Fruit fly (Drosophila melanogaster): ENCODE measurements around the gene chas.

Gene chas

DNA sequence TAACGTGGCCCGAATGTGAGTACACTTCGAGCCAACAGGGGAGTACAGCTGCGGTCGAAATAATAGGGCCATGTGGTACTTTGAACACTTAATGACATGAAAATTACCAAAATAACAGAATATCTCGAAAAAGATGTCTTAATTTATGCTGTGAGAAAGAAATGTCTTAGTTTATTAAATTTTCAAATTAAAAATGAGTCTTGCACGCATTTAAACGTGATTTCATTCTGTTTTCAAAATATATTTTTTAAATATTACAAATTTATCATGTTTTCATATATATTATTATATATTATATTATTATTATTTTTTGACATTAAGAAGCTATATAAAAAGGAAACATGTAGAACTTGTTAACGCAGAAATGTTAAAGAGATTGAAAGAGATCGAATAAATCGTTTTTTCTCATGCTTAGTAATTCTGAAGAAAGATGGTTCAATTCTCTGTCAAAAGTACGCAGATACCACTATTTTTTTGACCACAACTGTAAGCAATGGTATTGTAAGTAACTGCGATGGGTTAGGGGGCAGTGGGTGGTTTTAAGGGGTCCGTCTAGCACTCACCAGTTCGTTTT lies 3.6 kb downstream of the chas start (continued):
- no peak for TF ChIP-seq pita (GFP tag; optimal IDR thresholded peaks at IDR 0.05)
- TF ChIP-seq H2.0 (GFP tag; IDR thresholded peaks at IDR 0.05), result peak; percentile 14; the same call in 1 of the 2 replicates
- TF ChIP-seq Lim3 (GFP tag; IDR thresholded peaks at IDR 0.05), result no peak
- TF ChIP-seq CG31441 (GFP tag; IDR thresholded peaks at IDR 0.05), result peak; percentile 62
- TF ChIP-seq Doc3 (GFP tag; IDR thresholded peaks at IDR 0.05; ENCODE audit: partially characterized antibody), result no peak
- no peak for TF ChIP-seq CG4730 (GFP tag; IDR thresholded peaks at IDR 0.05)
- TF ChIP-seq luna (GFP tag; optimal IDR thresholded peaks at IDR 0.05), result no peak
- no peak for TF ChIP-seq CG8281 (tag; optimal IDR thresholded peaks at IDR 0.05)
- no peak for TF ChIP-seq Trl (optimal IDR thresholded peaks at IDR 0.05)
- TF ChIP-seq Trl (GFP tag; optimal IDR thresholded peaks at IDR 0.05), result no peak
- no peak for TF ChIP-seq CG6654 (GFP tag; optimal IDR thresholded peaks at IDR 0.05)
- no peak for TF ChIP-seq CG16813 (GFP tag; IDR thresholded peaks at IDR 0.05; ENCODE audit: partially characterized antibody)
- no peak for TF ChIP-seq CG8290 (GFP tag; optimal IDR thresholded peaks at IDR 0.05)
- TF ChIP-seq CG8290 (tag; optimal IDR thresholded peaks at IDR 0.05), result peak in 1 of 2 experiments; percentile 6
- TF ChIP-seq CG13894 (tag; optimal IDR thresholded peaks at IDR 0.05), result no peak
- peak; percentile 14 for TF ChIP-seq D19A (tag; optimal IDR thresholded peaks at IDR 0.05)
- TF ChIP-seq zf30C (GFP tag; optimal IDR thresholded peaks at IDR 0.05), result no peak
- TF ChIP-seq gsb (GFP tag; IDR thresholded peaks at IDR 0.05), result no peak
- peak; percentile 8 for TF ChIP-seq CG2120 (GFP tag; optimal IDR thresholded peaks at IDR 0.05)
- peak; percentile 63 for TF ChIP-seq Sox100B (GFP tag; optimal IDR thresholded peaks at IDR 0.05)
- TF ChIP-seq Dll (GFP tag; IDR thresholded peaks at IDR 0.05; ENCODE audit: partially characterized antibody), result no peak
- no peak for TF ChIP-seq Deaf1 (tag; optimal IDR thresholded peaks at IDR 0.05)
- TF ChIP-seq Myb (GFP tag; optimal IDR thresholded peaks at IDR 0.05), result no peak
- no peak for TF ChIP-seq tup (GFP tag; optimal IDR thresholded peaks at IDR 0.05)
- TF ChIP-seq Chrac-16 (GFP tag; optimal IDR thresholded peaks at IDR 0.05), result no peak
- no peak for TF ChIP-seq ken (GFP tag; IDR thresholded peaks at IDR 0.05)
- no peak for TF ChIP-seq CG33557 (GFP tag; optimal IDR thresholded peaks at IDR 0.05)
- TF ChIP-seq CG12219 (GFP tag; optimal IDR thresholded peaks at IDR 0.05), result no peak
- TF ChIP-seq CG7556 (GFP tag; optimal IDR thresholded peaks at IDR 0.05), result peak; percentile 56
- TF ChIP-seq CG17912 (GFP tag; optimal IDR thresholded peaks at IDR 0.05), result no peak
- no peak for TF ChIP-seq Ets65A (GFP tag)
- no peak for TF ChIP-seq CG6254 (GFP tag; optimal IDR thresholded peaks at IDR 0.05)
- no peak for TF ChIP-seq unc-4 (GFP tag; IDR thresholded peaks at IDR 0.05; ENCODE audit: partially characterized antibody)
- TF ChIP-seq abd-A (tag; optimal IDR thresholded peaks at IDR 0.05), result no peak
- TF ChIP-seq al (GFP tag; IDR thresholded peaks at IDR 0.05), result no peak
- TF ChIP-seq CG4424 (GFP tag; optimal IDR thresholded peaks at IDR 0.05), result no peak
- TF ChIP-seq her (GFP tag; optimal IDR thresholded peaks at IDR 0.05), result no peak
- TF ChIP-seq Ravus (GFP tag; IDR thresholded peaks at IDR 0.05), result no peak
- TF ChIP-seq Hmr (GFP tag; optimal IDR thresholded peaks at IDR 0.05), result peak; percentile 5
- TF ChIP-seq cwo (GFP tag; optimal IDR thresholded peaks at IDR 0.05), result peak; percentile 23
- TF ChIP-seq zfh2 (GFP tag; optimal IDR thresholded peaks at IDR 0.05), result no peak
- no peak for TF ChIP-seq wek (GFP tag; optimal IDR thresholded peaks at IDR 0.05)
- TF ChIP-seq CHES-1-like (GFP tag; optimal IDR thresholded peaks at IDR 0.05), result no peak
- no peak for TF ChIP-seq YL-1 (GFP tag; optimal IDR thresholded peaks at IDR 0.05)
- no peak for TF ChIP-seq Dip2 (GFP tag; IDR thresholded peaks at IDR 0.05)
- peak in 1 of 2 experiments; percentile 0 for TF ChIP-seq dpn (GFP tag; optimal IDR thresholded peaks at IDR 0.05)
- no peak for TF ChIP-seq Gsc (GFP tag; IDR thresholded peaks at IDR 0.05)
- no peak for TF ChIP-seq CG12744 (GFP tag; optimal IDR thresholded peaks at IDR 0.05)
- TF ChIP-seq CG4328 (GFP tag; optimal IDR thresholded peaks at IDR 0.05), result no peak
- TF ChIP-seq NFAT (GFP tag; IDR thresholded peaks at IDR 0.05), result no peak
- TF ChIP-seq usp (GFP tag; optimal IDR thresholded peaks at IDR 0.05), result no peak
- TF ChIP-seq CG6689 (GFP tag; IDR thresholded peaks at IDR 0.05), result 0 out of 2 replicates have a peak, but pooled peaks have one; percentile 17

Data from whole organism, embryonic.